Fruit fly (Drosophila melanogaster): ENCODE results near the gene CG42238.
A peak's percentile ranks its signal among the peaks of the same experiment; 100 is the strongest.

Gene CG42238

dm6 chr2L:20922196-20923087, 129.5 kb downstream of the CG42238 start, which contains the start of gene Mtp (continued):
- TF ChIP-seq CG4730 (GFP tag; IDR thresholded peaks at IDR 0.05) (no peak), gcm (GFP tag; optimal IDR thresholded peaks at IDR 0.05) (peak; percentile 63), NfI (GFP tag; optimal IDR thresholded peaks at IDR 0.05) (peak; percentile 72), oc (tag; optimal IDR thresholded peaks at IDR 0.05) (peak; percentile 83), CG9609 (GFP tag; optimal IDR thresholded peaks at IDR 0.05) (peak; percentile 83), CG10366 (GFP tag; IDR thresholded peaks at IDR 0.05) (peak; percentile 59), gce (GFP tag; IDR thresholded peaks at IDR 0.05) (peak; percentile 45; the same call in 1 of the 3 replicates), Hmr (GFP tag; optimal IDR thresholded peaks at IDR 0.05) (peak; percentile 70), pzg (GFP tag; optimal IDR thresholded peaks at IDR 0.05) (peak; percentile 45), pfk (GFP tag; optimal IDR thresholded peaks at IDR 0.05) (no peak), CG32532 (GFP tag; IDR thresholded peaks at IDR 0.05) (peak; percentile 36; the same call in 1 of the 2 replicates), ato (GFP tag; IDR thresholded peaks at IDR 0.05; ENCODE audit: partially characterized antibody) (0 out of 2 replicates have a peak, but pooled peaks have one; percentile 21), Doc3 (GFP tag; IDR thresholded peaks at IDR 0.05; ENCODE audit: partially characterized antibody) (no peak), grn (GFP tag; optimal IDR thresholded peaks at IDR 0.05) (peak; percentile 75), CG9876 (GFP tag; optimal IDR thresholded peaks at IDR 0.05) (peak; percentile 51), nom (GFP tag; optimal IDR thresholded peaks at IDR 0.05) (peak; percentile 34), cg (GFP tag; optimal IDR thresholded peaks at IDR 0.05) (peak; percentile 56), gsb-n (tag; optimal IDR thresholded peaks at IDR 0.05) (peak; percentile 67), klu (GFP tag; IDR thresholded peaks at IDR 0.05) (peak; percentile 29; the same call in 1 of the 2 replicates), CG14014 (GFP tag; IDR thresholded peaks at IDR 0.05) (peak; percentile 57), hbn (GFP tag; IDR thresholded peaks at IDR 0.05; ENCODE audit: partially characterized antibody) (no peak), bab2 (GFP tag; optimal IDR thresholded peaks at IDR 0.05) (peak; percentile 77), CG10209 (GFP tag; optimal IDR thresholded peaks at IDR 0.05) (peak; percentile 80), Dad (GFP tag; optimal IDR thresholded peaks at IDR 0.05) (peak; percentile 47), ara (GFP tag; IDR thresholded peaks at IDR 0.05) (peak; percentile 55), CoRest (tag; optimal IDR thresholded peaks at IDR 0.05) (peak; percentile 80), Rfx (GFP tag; IDR thresholded peaks at IDR 0.05) (peak; percentile 73), tin (GFP tag; optimal IDR thresholded peaks at IDR 0.05) (peak; percentile 70), CG10654 (GFP tag; optimal IDR thresholded peaks at IDR 0.05) (peak; percentile 45), yki (optimal IDR thresholded peaks at IDR 0.05) (no peak), Mes4 (GFP tag; optimal IDR thresholded peaks at IDR 0.05) (peak; percentile 56), CG9797 (GFP tag; optimal IDR thresholded peaks at IDR 0.05) (no peak), CG4424 (GFP tag; optimal IDR thresholded peaks at IDR 0.05) (peak; percentile 67), Abd-B (GFP tag; optimal IDR thresholded peaks at IDR 0.05) (peak; percentile 48), crol (GFP tag; IDR thresholded peaks at IDR 0.05) (peak; percentile 35; the same call in 1 of the 2 replicates), tll (GFP tag; optimal IDR thresholded peaks at IDR 0.05) (peak; percentile 39 to 76), CG12236 (GFP tag; optimal IDR thresholded peaks at IDR 0.05) (peak; percentile 67), wor (GFP tag; IDR thresholded peaks at IDR 0.05) (peak; percentile 55), CG13296 (GFP tag; optimal IDR thresholded peaks at IDR 0.05) (peak; percentile 27), CG32767 (GFP tag; IDR thresholded peaks at IDR 0.05) (peak; percentile 78), CG3995 (GFP tag; optimal IDR thresholded peaks at IDR 0.05) (peak; percentile 32), CG4404 (GFP tag; IDR thresholded peaks at IDR 0.05) (peak; percentile 53; the same call in 1 of the 2 replicates), dimm (GFP tag; IDR thresholded peaks at IDR 0.05) (no peak), pan (optimal IDR thresholded peaks at IDR 0.05) (no peak), pan (GFP tag; optimal IDR thresholded peaks at IDR 0.05 in 1 of 2, IDR thresholded peaks at IDR 0.05 in 1 of 2) (peak in 1 of 2 experiments; percentile 61), CG8765 (GFP tag; IDR thresholded peaks at IDR 0.05) (no peak), NC2β (GFP tag; optimal IDR thresholded peaks at IDR 0.05) (peak; percentile 80), tx (GFP tag; optimal IDR thresholded peaks at IDR 0.05) (peak; percentile 75), Tbp (GFP tag; optimal IDR thresholded peaks at IDR 0.05) (no peak)
